Comparison of ENCODE assay signal across 2 fruit fly cellular contexts in the genomic region with DNA sequence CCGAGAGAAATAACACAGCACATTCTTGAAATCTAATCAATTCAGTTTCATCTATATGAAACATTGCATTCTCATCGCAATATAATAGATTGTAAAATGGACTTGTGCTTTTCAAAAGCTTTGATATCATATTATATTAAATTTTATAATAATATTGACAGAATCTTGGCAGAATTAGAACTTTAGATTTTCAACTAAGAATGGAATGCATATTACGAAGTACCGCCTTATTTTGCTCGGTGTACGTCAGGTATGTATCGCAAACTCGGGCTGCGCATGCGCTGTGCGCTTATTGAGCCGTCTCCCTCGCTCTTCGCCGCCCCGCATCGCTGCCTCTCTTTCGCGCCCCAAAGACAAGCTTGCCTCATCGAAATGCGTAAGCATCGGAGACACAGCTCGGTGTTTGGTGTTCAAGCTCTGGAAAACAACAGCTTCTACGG.
A peak's percentile ranks its signal among the peaks of the same experiment; 100 is the strongest.
TF ChIP-seq lines count a peak whose summit lies in the region.

No protein-coding gene starts in this region.

TF ChIP-seq in whole organism, embryonic, 481 proteins besides CTCF, POLR2A, EP300 and RAD21 (continued from another document and continues in another):
- TF ChIP-seq CrebB (tag; optimal IDR thresholded peaks at IDR 0.05; lab: Kevin White, UChicago) (peak; percentile 63), CG7745 (tag; optimal IDR thresholded peaks at IDR 0.05; lab: Kevin White, UChicago) (no peak), CG8290 (GFP tag; optimal IDR thresholded peaks at IDR 0.05; lab: Kevin White, UChicago) (peak; percentile 64), CG8290 (tag; optimal IDR thresholded peaks at IDR 0.05; lab: Kevin White, UChicago) (peak in 1 of 2 experiments; percentile 48), Fer2 (tag; optimal IDR thresholded peaks at IDR 0.05; lab: Kevin White, UChicago) (peak; percentile 80), ham (GFP tag; IDR thresholded peaks at IDR 0.05; lab: Robert Waterston, UW) (no peak), grau (tag; optimal IDR thresholded peaks at IDR 0.05; lab: Kevin White, UChicago) (peak; percentile 94), fd3F (GFP tag; optimal IDR thresholded peaks at IDR 0.05; lab: Kevin White, UChicago) (peak; percentile 85), GATAe (GFP tag; conservative IDR thresholded peaks at IDR 0.05; lab: Robert Waterston, UW) (peak; percentile 47), org-1 (GFP tag; optimal IDR thresholded peaks at IDR 0.05; lab: Kevin White, UChicago) (peak; percentile 86), az2 (GFP tag; optimal IDR thresholded peaks at IDR 0.05; lab: Kevin White, UChicago) (peak; percentile 80), Meics (GFP tag; optimal IDR thresholded peaks at IDR 0.05; lab: Kevin White, UChicago) (peak; percentile 90), CG34422 (GFP tag; IDR thresholded peaks at IDR 0.05; lab: Robert Waterston, UW) (peak; percentile 89), CG8478 (optimal IDR thresholded peaks at IDR 0.05; lab: Kevin White, UChicago) (no peak), CG11247 (GFP tag; IDR thresholded peaks at IDR 0.05; lab: Robert Waterston, UW) (peak; percentile 54), jigr1 (GFP tag; IDR thresholded peaks at IDR 0.05; lab: Robert Waterston, UW) (peak; percentile 76; the same call in 2 of the 3 replicates), grn (GFP tag; optimal IDR thresholded peaks at IDR 0.05; lab: Kevin White, UChicago) (no peak), mirr (GFP tag; optimal IDR thresholded peaks at IDR 0.05; lab: Kevin White, UChicago) (peak; percentile 48), bcd (GFP tag; optimal IDR thresholded peaks at IDR 0.05; lab: Kevin White, UChicago) (peak; percentile 92), CG3281 (GFP tag; optimal IDR thresholded peaks at IDR 0.05; lab: Kevin White, UChicago) (peak; percentile 87), CG7963 (GFP tag; IDR thresholded peaks at IDR 0.05; lab: Robert Waterston, UW; ENCODE audit: partially characterized antibody) (no peak), dimm (GFP tag; IDR thresholded peaks at IDR 0.05; lab: Robert Waterston, UW) (peak; percentile 61; the same call in 1 of the 2 replicates), corto (GFP tag; optimal IDR thresholded peaks at IDR 0.05; lab: Kevin White, UChicago) (no peak), CG1792 (GFP tag; optimal IDR thresholded peaks at IDR 0.05; lab: Kevin White, UChicago) (no peak), CG9797 (GFP tag; optimal IDR thresholded peaks at IDR 0.05; lab: Kevin White, UChicago) (peak; percentile 20), CG14667 (GFP tag; IDR thresholded peaks at IDR 0.05; lab: Robert Waterston, UW) (peak; percentile 78), croc (GFP tag; conservative IDR thresholded peaks at IDR 0.05; lab: Robert Waterston, UW) (peak; percentile 91), Rfx (GFP tag; IDR thresholded peaks at IDR 0.05; lab: Robert Waterston, UW) (peak; percentile 88), chn (GFP tag; optimal IDR thresholded peaks at IDR 0.05; lab: Kevin White, UChicago) (peak; percentile 1), gce (GFP tag; IDR thresholded peaks at IDR 0.05; lab: Robert Waterston, UW) (peak; percentile 71; the same call in 2 of the 3 replicates), ranshi (GFP tag; IDR thresholded peaks at IDR 0.05; lab: Robert Waterston, UW) (peak; percentile 75), CG13424 (tag; optimal IDR thresholded peaks at IDR 0.05; lab: Kevin White, UChicago) (peak; percentile 95), HLH54F (GFP tag; optimal IDR thresholded peaks at IDR 0.05; lab: Kevin White, UChicago) (no peak), pzg (GFP tag; optimal IDR thresholded peaks at IDR 0.05; lab: Kevin White, UChicago) (no peak), hbn (GFP tag; IDR thresholded peaks at IDR 0.05; lab: Robert Waterston, UW; ENCODE audit: partially characterized antibody) (no peak), NK7.1 (GFP tag; optimal IDR thresholded peaks at IDR 0.05; lab: Kevin White, UChicago) (no peak), Antp (GFP tag; optimal IDR thresholded peaks at IDR 0.05; lab: Kevin White, UChicago) (no peak), Hsf (GFP tag; optimal IDR thresholded peaks at IDR 0.05; lab: Kevin White, UChicago) (no peak), Hr3 (GFP tag; optimal IDR thresholded peaks at IDR 0.05; lab: Kevin White, UChicago) (peak; percentile 85), sd (tag; optimal IDR thresholded peaks at IDR 0.05; lab: Kevin White, UChicago) (peak; percentile 99), sqz (GFP tag; optimal IDR thresholded peaks at IDR 0.05; lab: Kevin White, UChicago) (peak; percentile 84), prd (optimal IDR thresholded peaks at IDR 0.05; lab: Kevin White, UChicago) (no peak), prd (GFP tag; IDR thresholded peaks at IDR 0.05; lab: Robert Waterston, UW) (peak; percentile 91), CHES-1-like (GFP tag; optimal IDR thresholded peaks at IDR 0.05; lab: Kevin White, UChicago) (peak; percentile 7), row (GFP tag; IDR thresholded peaks at IDR 0.05; lab: Robert Waterston, UW) (peak; percentile 91), NfI (GFP tag; optimal IDR thresholded peaks at IDR 0.05; lab: Kevin White, UChicago) (peak; percentile 89), CG7372 (GFP tag; IDR thresholded peaks at IDR 0.05; lab: Robert Waterston, UW) (peak; percentile 83), sc (optimal IDR thresholded peaks at IDR 0.05; lab: Kevin White, UChicago) (no peak), sc (GFP tag; optimal IDR thresholded peaks at IDR 0.05; lab: Kevin White, UChicago) (peak; percentile 82), Six4 (GFP tag; optimal IDR thresholded peaks at IDR 0.05; lab: Kevin White, UChicago) (peak; percentile 62), kah (GFP tag; optimal IDR thresholded peaks at IDR 0.05; lab: Kevin White, UChicago) (peak; percentile 79), Doc2 (GFP tag; IDR thresholded peaks at IDR 0.05; lab: Robert Waterston, UW) (no peak), crc (GFP tag; optimal IDR thresholded peaks at IDR 0.05; lab: Kevin White, UChicago) (no peak), phol (tag; optimal IDR thresholded peaks at IDR 0.05; lab: Kevin White, UChicago) (peak; percentile 93), H2.0 (GFP tag; IDR thresholded peaks at IDR 0.05; lab: Robert Waterston, UW) (peak; percentile 76), tna (GFP tag; IDR thresholded peaks at IDR 0.05; lab: Robert Waterston, UW; ENCODE audit: partially characterized antibody) (no peak), danr (GFP tag; IDR thresholded peaks at IDR 0.05; lab: Robert Waterston, UW) (peak; percentile 85), Lim3 (GFP tag; IDR thresholded peaks at IDR 0.05; lab: Robert Waterston, UW) (peak; percentile 56; the same call in 1 of the 2 replicates), nmo (GFP tag; optimal IDR thresholded peaks at IDR 0.05; lab: Kevin White, UChicago) (peak; percentile 96), usp (GFP tag; optimal IDR thresholded peaks at IDR 0.05; lab: Kevin White, UChicago) (no peak), CG13296 (GFP tag; optimal IDR thresholded peaks at IDR 0.05; lab: Kevin White, UChicago) (peak; percentile 93), CG6689 (GFP tag; IDR thresholded peaks at IDR 0.05; lab: Robert Waterston, UW) (peak; percentile 95), CG6654 (GFP tag; optimal IDR thresholded peaks at IDR 0.05; lab: Kevin White, UChicago) (peak; percentile 66)

TF ChIP-seq in whole organism, prepupa, 60 proteins besides CTCF, POLR2A, EP300 and RAD21 (continued from another document):
- peak; percentile 92 for TF ChIP-seq CG6854 (GFP tag; optimal IDR thresholded peaks at IDR 0.05; lab: Kevin White, UChicago)
- peak; percentile 73 for TF ChIP-seq CG9139 (GFP tag; optimal IDR thresholded peaks at IDR 0.05; lab: Kevin White, UChicago)
- TF ChIP-seq Blimp-1 (GFP tag; optimal IDR thresholded peaks at IDR 0.05; lab: Kevin White, UChicago): peak; percentile 79
- peak; percentile 93 for TF ChIP-seq ss (GFP tag; optimal IDR thresholded peaks at IDR 0.05; lab: Kevin White, UChicago)
- TF ChIP-seq CG3032 (tag; optimal IDR thresholded peaks at IDR 0.05; lab: Kevin White, UChicago): peak; percentile 93
- TF ChIP-seq Smox (GFP tag; optimal IDR thresholded peaks at IDR 0.05; lab: Kevin White, UChicago): peak; percentile 75
- peak; percentile 68 for TF ChIP-seq Eip75B (GFP tag; optimal IDR thresholded peaks at IDR 0.05; lab: Kevin White, UChicago)
- peak; percentile 74 for TF ChIP-seq CG11762 (GFP tag; optimal IDR thresholded peaks at IDR 0.05; lab: Kevin White, UChicago; ENCODE audit: insufficient read depth)
- peak; percentile 86 for TF ChIP-seq CG10669 (GFP tag; optimal IDR thresholded peaks at IDR 0.05; lab: Kevin White, UChicago)
- peak; percentile 85 for TF ChIP-seq CG8632 (GFP tag; optimal IDR thresholded peaks at IDR 0.05; lab: Kevin White, UChicago)
TF ChIP-seq in whole organism, prepupa: peak in this region for 58.
